Worm (Caenorhabditis elegans) whole organism, L4 larva: ENCODE data around the gene twk-3.

Experiments
- D1046.2 ChIP-seq: fragments of 200-800 bp; sonication (Bioruptor generic); IDR thresholded peaks from 2 replicates; pipeline ENCODE4 v1.3.6; 2022; ENCODE audit warnings: missing genetic modification characterization, missing compliant biosample characterization
- T26A8.4 ChIP-seq: fragments of 200-800 bp; sonication (Bioruptor generic); IDR thresholded peaks from 2 replicates; pipeline ENCODE4 v1.3.6; 2022; ENCODE audit warnings: missing genetic modification characterization, missing compliant biosample characterization
- Y105C5A.15 ChIP-seq: fragments of 200-800 bp; sonication (Bioruptor generic); IDR thresholded peaks from 2 replicates; pipeline ENCODE4 v1.3.6; 2022; ENCODE audit warnings: missing genetic modification characterization, missing compliant biosample characterization
- ZK337.2 ChIP-seq: fragments of 200-800 bp; sonication (Bioruptor generic); IDR thresholded peaks from 2 replicates; pipeline ENCODE4 v1.3.6; 2022; ENCODE audit warnings: missing genetic modification reagents, missing genetic modification characterization, missing compliant biosample characterization
- aly-2 ChIP-seq: sonication (generic microtip); optimal IDR thresholded peaks from 2 replicates; lab custom pipeline; 2018; ENCODE audit warnings: missing biosample characterization, missing genetic modification characterization
- ceh-28 ChIP-seq: fragments of 150-350 bp; optimal IDR thresholded peaks from 2 replicates; lab custom pipeline; 2014; ENCODE audit warnings: missing biosample characterization, missing genetic modification reagents, missing genetic modification characterization
- cey-2 ChIP-seq: sonication (generic microtip); optimal IDR thresholded peaks from 3 replicates; lab custom pipeline; 2017; ENCODE audit warnings: missing genetic modification characterization, mild to moderate bottlenecking, missing compliant biosample characterization, antibody characterized with exemption, borderline replicate concordance; ENCODE audit not compliant: insufficient read depth
- daf-16 ChIP-seq, 3 experiments: sonication (generic microtip); optimal IDR thresholded peaks; 2 replicates each; lab custom pipeline; 2016 to 2017; ENCODE audit warnings: missing genetic modification characterization in 3 of 3, missing genetic modification reagents in 3 of 3, mild to moderate bottlenecking in 2 of 3, missing compliant biosample characterization in 2 of 3, missing biosample characterization in 1 of 3, moderate library complexity in 1 of 3
- duxl-1 ChIP-seq: sonication (generic microtip); optimal IDR thresholded peaks from 2 replicates; lab custom pipeline; 2016; ENCODE audit warnings: mild to moderate bottlenecking, missing genetic modification characterization, moderate library complexity, missing compliant biosample characterization; ENCODE audit not compliant: poor library complexity
- dve-1 ChIP-seq: sonication (generic microtip); optimal IDR thresholded peaks from 2 replicates; lab custom pipeline; 2017; ENCODE audit warnings: antibody characterized with exemption, mild to moderate bottlenecking, missing genetic modification characterization, missing compliant biosample characterization; ENCODE audit not compliant: insufficient read depth
- egl-43 ChIP-seq: fragments of 200-800 bp; sonication (Bioruptor generic); IDR thresholded peaks from 2 replicates; pipeline ENCODE4 v1.3.6; 2022; ENCODE audit warnings: missing genetic modification reagents, missing genetic modification characterization, missing compliant biosample characterization
- fos-1 ChIP-seq: fragments of 150-350 bp; optimal IDR thresholded peaks from 2 replicates; lab custom pipeline; 2014; ENCODE audit warnings: missing biosample characterization, missing genetic modification characterization
- gei-8 ChIP-seq: fragments of 200-800 bp; sonication (Bioruptor generic); optimal IDR thresholded peaks from 2 replicates; lab custom pipeline; 2018; ENCODE audit warnings: mild to moderate bottlenecking, missing genetic modification characterization, missing compliant biosample characterization
- hif-1 ChIP-seq, 2 experiments: sonication (generic microtip); optimal IDR thresholded peaks; 2 replicates each; lab custom pipeline; 2016 to 2017; ENCODE audit warnings: missing compliant biosample characterization in 2 of 2, missing genetic modification characterization in 2 of 2, missing genetic modification reagents in 2 of 2, missing genotype in 2 of 2, mild to moderate bottlenecking in 1 of 2
- lin-1 ChIP-seq: fragments of 200-800 bp; sonication (Bioruptor generic); IDR thresholded peaks from 2 replicates; pipeline ENCODE4 v1.3.6; 2022; ENCODE audit warnings: missing genetic modification reagents, missing genetic modification characterization, missing compliant biosample characterization
- lin-15B ChIP-seq: fragments of 150-350 bp; sonication (generic microtip); optimal IDR thresholded peaks from 3 replicates; lab custom pipeline; 2014; ENCODE audit warnings: missing biosample characterization, missing genetic modification characterization
- lir-3 ChIP-seq: sonication (generic microtip); optimal IDR thresholded peaks from 2 replicates; lab custom pipeline; 2016; ENCODE audit warnings: mild to moderate bottlenecking, missing genetic modification characterization, missing compliant biosample characterization
- lsy-2 ChIP-seq, 2 experiments: fragments of 150-350 bp in 1 of 2; sonication (generic microtip) in 1 of 2; optimal IDR thresholded peaks; 2 replicates each; lab custom pipeline; 2014 to 2017; ENCODE audit warnings: missing biosample characterization in 2 of 2, missing genetic modification characterization in 2 of 2
- mep-1 ChIP-seq: fragments of 150-350 bp; sonication (generic microtip); optimal IDR thresholded peaks from 3 replicates; lab custom pipeline; 2014; ENCODE audit warnings: missing biosample characterization, missing genetic modification characterization
- mes-2 ChIP-seq: sonication (generic microtip); optimal IDR thresholded peaks from 2 replicates; lab custom pipeline; 2016; ENCODE audit warnings: missing genotype, mild to moderate bottlenecking, missing genetic modification characterization, missing compliant biosample characterization; ENCODE audit not compliant: poor library complexity, severe bottlenecking
- nhr-102 ChIP-seq: sonication (generic microtip); optimal IDR thresholded peaks from 2 replicates; lab custom pipeline; 2016; ENCODE audit warnings: mild to moderate bottlenecking, missing genetic modification characterization, moderate library complexity, missing compliant biosample characterization
- nhr-111 ChIP-seq: fragments of 200-800 bp; sonication (Bioruptor generic); optimal IDR thresholded peaks from 2 replicates; lab custom pipeline; 2018; ENCODE audit warnings: mild to moderate bottlenecking, missing genetic modification characterization, missing compliant biosample characterization
- nhr-237 ChIP-seq: sonication (generic microtip); optimal IDR thresholded peaks from 2 replicates; lab custom pipeline; 2017; ENCODE audit warnings: missing biosample characterization, missing genetic modification characterization
- nhr-41 ChIP-seq: fragments of 200-800 bp; sonication (Bioruptor generic); IDR thresholded peaks from 2 replicates; pipeline ENCODE4 v1.3.6; 2022; ENCODE audit warnings: missing genetic modification reagents, missing genetic modification characterization, missing compliant biosample characterization
- nhr-42 ChIP-seq: fragments of 200-800 bp; sonication (Bioruptor generic); IDR thresholded peaks from 2 replicates; pipeline ENCODE4 v1.3.6; 2022; ENCODE audit warnings: missing genetic modification characterization, missing compliant biosample characterization
- pha-4 ChIP-seq, 2 experiments: fragments of 150-350 bp in 1 of 2; fragments of 200-800 bp in 1 of 2; sonication (Bioruptor generic) in 1 of 2; IDR thresholded peaks in 1 of 2; optimal IDR thresholded peaks in 1 of 2; 2 replicates each; pipeline versions ENCODE4 v1.3.6 to Lab custom; 2014 to 2022; ENCODE audit warnings: missing genetic modification characterization in 2 of 2, missing genetic modification reagents in 2 of 2, missing biosample characterization in 1 of 2, missing compliant biosample characterization in 1 of 2
- set-16 ChIP-seq: fragments of 200-800 bp; sonication (Bioruptor generic); IDR thresholded peaks from 2 replicates; pipeline ENCODE4 v1.3.6; 2022; ENCODE audit warnings: missing genetic modification reagents, missing genetic modification characterization, missing compliant biosample characterization
- snpc-1.2 ChIP-seq: fragments of 200-800 bp; sonication (Bioruptor generic); IDR thresholded peaks from 2 replicates; pipeline ENCODE4 v1.3.6; 2022; ENCODE audit warnings: missing genetic modification reagents, missing genetic modification characterization, missing compliant biosample characterization
- tag-97 ChIP-seq: fragments of 200-800 bp; sonication (Bioruptor generic); IDR thresholded peaks from 2 replicates; pipeline ENCODE4 v1.3.6; 2022; ENCODE audit warnings: missing genetic modification characterization, missing compliant biosample characterization
- unc-62 ChIP-seq, 3 experiments: fragments of 150-350 bp in 1 of 3; sonication (generic microtip); optimal IDR thresholded peaks in 2 of 3; peaks in 1 of 3; 1 replicate in 1 of 3; 2 replicates in 2 of 3; lab custom pipeline; 2014 to 2017; ENCODE audit warnings: missing biosample characterization in 3 of 3, missing genetic modification characterization in 3 of 3, missing genetic modification reagents in 3 of 3, missing genotype in 1 of 3
- vab-7 ChIP-seq: fragments of 200-800 bp; sonication (Bioruptor generic); IDR thresholded peaks from 2 replicates; pipeline ENCODE4 v1.3.6; 2022; ENCODE audit warnings: missing genetic modification reagents, missing genetic modification characterization, missing compliant biosample characterization
- ztf-11 ChIP-seq: fragments of 150-350 bp; optimal IDR thresholded peaks from 2 replicates; lab custom pipeline; 2014; ENCODE audit warnings: missing biosample characterization, missing genetic modification characterization
- ztf-7 ChIP-seq: fragments of 150-350 bp; optimal IDR thresholded peaks from 2 replicates; lab custom pipeline; 2014; ENCODE audit warnings: missing biosample characterization, missing genetic modification characterization

Gene twk-3

DNA sequence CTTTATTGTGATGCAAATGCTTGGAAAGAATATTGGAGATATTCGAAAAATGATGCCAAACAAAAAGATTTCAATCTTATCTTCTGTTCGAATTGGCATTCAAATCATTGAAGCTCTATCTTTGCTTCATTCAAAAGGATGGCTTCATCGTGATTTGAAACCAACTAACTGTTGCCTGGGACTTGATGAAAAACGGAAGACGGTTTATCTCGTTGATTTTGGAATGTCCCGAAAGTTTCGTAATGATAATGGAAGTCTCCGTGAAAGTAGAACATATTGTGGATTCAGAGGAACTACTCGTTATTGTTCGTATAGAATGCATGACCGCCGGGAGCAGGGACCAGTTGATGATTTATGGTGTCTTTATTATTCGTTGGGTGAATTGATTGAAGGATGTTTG is 38.4 kb downstream of the twk-3 start:
- TF ChIP-seq unc-62 (GFP tag; optimal IDR thresholded peaks at IDR 0.05 in 1 of 2; lab: Kevin White, UChicago) = peak in 1 of 2 experiments; percentile 91
- no peak for TF ChIP-seq unc-62 (tag; optimal IDR thresholded peaks at IDR 0.05; lab: Kevin White, UChicago)
- TF ChIP-seq egl-43 (GFP tag; lab: Robert Waterston, UW) = no peak
- no peak for TF ChIP-seq mep-1

DNA sequence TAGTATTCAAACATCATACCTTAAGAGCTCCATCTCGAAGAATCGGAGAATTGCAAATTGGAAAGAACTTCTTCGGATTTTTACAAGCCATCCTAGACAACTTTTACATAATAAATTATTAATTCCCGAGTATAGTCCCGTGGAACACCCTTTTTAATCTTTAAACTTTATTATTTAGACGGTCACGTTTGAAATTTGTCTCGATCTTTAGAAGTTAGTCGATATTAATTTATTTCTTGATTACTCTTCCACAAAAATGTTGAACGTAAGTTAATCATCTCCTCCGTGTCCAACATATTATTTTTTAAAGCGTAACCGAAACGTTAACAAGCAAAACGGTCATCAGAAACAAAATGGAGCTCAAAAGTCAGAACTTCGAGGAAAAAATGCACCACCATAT is 39.1 kb downstream of the twk-3 start, which contains the start of the genes decr-1.3 and T05C12.1:
Gene decr-1.3, minus strand, starts transcription at position 101 of the 400 bp plus-strand sequence.
Gene T05C12.1, plus strand, starts transcription at position 232 of the 400 bp plus-strand sequence.
- TF ChIP-seq mep-1 = no peak
- TF ChIP-seq ztf-11 (tag; lab: Kevin White, UChicago) = no peak
- no peak for TF ChIP-seq nhr-102 (tag; lab: Kevin White, UChicago)
- TF ChIP-seq nhr-42 (GFP tag; lab: Robert Waterston, UW) = no peak
- no peak for TF ChIP-seq set-16 (GFP tag; lab: Robert Waterston, UW)
- TF ChIP-seq D1046.2 (GFP tag; lab: Robert Waterston, UW) = no peak
- TF ChIP-seq hif-1 (tag; optimal IDR thresholded peaks at IDR 0.05; lab: Kevin White, UChicago) = no peak
- no peak for TF ChIP-seq ZK337.2 (GFP tag; lab: Robert Waterston, UW)
- no peak for TF ChIP-seq lsy-2 (tag; optimal IDR thresholded peaks at IDR 0.05; lab: Kevin White, UChicago)
- no peak for TF ChIP-seq nhr-111 (GFP tag; lab: Kevin White, UChicago)
- no peak for TF ChIP-seq tag-97 (GFP tag; lab: Robert Waterston, UW)
- TF ChIP-seq gei-8 (GFP tag; lab: Kevin White, UChicago) = no peak
- no peak for TF ChIP-seq pha-4 (GFP tag; IDR thresholded peaks at IDR 0.05; lab: Robert Waterston, UW)
- no peak for TF ChIP-seq pha-4 (tag; optimal IDR thresholded peaks at IDR 0.05; lab: Kevin White, UChicago)
- no peak for TF ChIP-seq lir-3 (tag; lab: Kevin White, UChicago)

DNA sequence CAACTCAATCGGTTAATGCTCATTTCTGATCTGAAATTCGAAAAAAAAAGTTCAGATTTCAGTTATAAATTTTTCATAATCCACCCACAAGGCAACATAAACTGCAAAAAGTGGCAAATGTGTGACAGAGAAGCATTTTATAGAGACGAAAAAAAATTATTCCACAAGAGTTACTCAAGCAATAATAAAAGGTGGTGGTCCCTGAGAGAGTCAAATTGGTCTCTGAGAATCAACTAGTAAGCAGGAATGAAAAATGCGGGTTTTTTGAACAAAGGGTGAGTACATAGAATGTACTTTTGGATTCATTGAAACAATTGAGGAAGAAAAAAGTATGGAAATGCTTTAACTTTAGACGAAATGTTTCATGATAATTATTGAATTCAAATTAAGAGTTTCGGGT is 42.2 kb downstream of the twk-3 start, which contains the start of gene T05C12.11:
Gene T05C12.11, minus strand, starts transcription at position 101 of the 400 bp plus-strand sequence.
- TF ChIP-seq lin-15B (tag; lab: Kevin White, UChicago) (no peak), daf-16 (GFP tag; optimal IDR thresholded peaks at IDR 0.05; lab: Kevin White, UChicago) (no peak), daf-16 (tag; optimal IDR thresholded peaks at IDR 0.05; lab: Kevin White, UChicago) (no peak), fos-1 (tag; lab: Kevin White, UChicago) (no peak)

DNA sequence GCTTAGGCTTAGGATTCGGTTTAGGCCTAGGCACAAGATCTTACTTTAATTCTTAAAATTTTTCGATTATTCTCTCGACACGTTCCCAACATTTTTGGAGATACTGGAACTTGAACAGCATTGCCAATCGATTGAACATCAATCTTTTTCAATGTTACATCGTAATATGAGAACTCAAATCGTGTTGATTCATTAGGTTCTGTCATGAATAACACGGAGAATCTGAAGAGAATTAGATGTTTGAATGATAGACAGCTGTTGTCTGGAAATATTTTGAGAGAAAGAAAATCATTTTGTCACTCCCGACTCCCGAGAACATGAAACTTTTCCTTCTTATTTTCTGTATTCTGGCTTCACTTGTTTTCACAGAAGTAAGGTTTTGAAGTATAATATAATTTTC is 43.3 kb downstream of the twk-3 start, which contains the start of gene T05C12.15:
Gene T05C12.15, plus strand, starts transcription at position 301 of the 400 bp plus-strand sequence.
- TF ChIP-seq vab-7 (GFP tag; lab: Robert Waterston, UW) = no peak
- no peak for TF ChIP-seq ztf-7 (tag; lab: Kevin White, UChicago)
- no peak for TF ChIP-seq ceh-28
- TF ChIP-seq nhr-41 = no peak
- no peak for TF ChIP-seq mes-2 (tag; lab: Kevin White, UChicago)
- no peak for TF ChIP-seq lin-1 (GFP tag; lab: Robert Waterston, UW)
- no peak for TF ChIP-seq nhr-237 (tag; lab: Kevin White, UChicago)
- TF ChIP-seq fos-1 (tag; lab: Kevin White, UChicago) = no peak
- no peak for TF ChIP-seq daf-16 (GFP tag; optimal IDR thresholded peaks at IDR 0.05; lab: Kevin White, UChicago)
- no peak for TF ChIP-seq daf-16 (tag; optimal IDR thresholded peaks at IDR 0.05; lab: Kevin White, UChicago)
- TF ChIP-seq aly-2 (tag; lab: Kevin White, UChicago) = no peak
- TF ChIP-seq nhr-102 (tag; lab: Kevin White, UChicago) = no peak
- no peak for TF ChIP-seq Y105C5A.15 (GFP tag; lab: Robert Waterston, UW)
- no peak for TF ChIP-seq duxl-1
- TF ChIP-seq cey-2 = no peak
- TF ChIP-seq T26A8.4 = no peak
- no peak for TF ChIP-seq dve-1 (tag; lab: Kevin White, UChicago)
- TF ChIP-seq snpc-1.2 (GFP tag; lab: Robert Waterston, UW) = no peak
